Fruit fly (Drosophila melanogaster) whole organism, embryonic: Measurements from ENCODE around the gene ClC-a.

Experiments used
- ATbp ChIP-seq: fragments of 200-800 bp; sonication (Bioruptor generic); optimal IDR thresholded peaks from 2 replicates; lab custom pipeline; 2017; ENCODE audit warnings: missing biosample characterization, mild to moderate bottlenecking, missing genetic modification characterization, missing genetic modification reagents
- B-H2 ChIP-seq: fragments of 200-800 bp; sonication (Bioruptor generic); optimal IDR thresholded peaks from 2 replicates; lab custom pipeline; 2018; ENCODE audit warnings: missing biosample characterization, mild to moderate bottlenecking, missing genetic modification characterization
- CG10979 ChIP-seq: fragments of 200-800 bp; sonication (Bioruptor generic); optimal IDR thresholded peaks from 2 replicates; lab custom pipeline; 2018; ENCODE audit warnings: missing biosample characterization, mild to moderate bottlenecking, missing genetic modification characterization, moderate library complexity
- CG11723 ChIP-seq: fragments of 200-800 bp; sonication (Bioruptor generic); optimal IDR thresholded peaks from 2 replicates; lab custom pipeline; 2017; ENCODE audit warnings: missing biosample characterization, mild to moderate bottlenecking, missing genetic modification characterization
- CG12155 ChIP-seq: fragments of 200-800 bp; sonication (Bioruptor generic); optimal IDR thresholded peaks from 3 replicates; lab custom pipeline; 2016; ENCODE audit warnings: missing biosample characterization, missing genetic modification characterization
- CG13287 ChIP-seq: fragments of 200-800 bp; sonication (Bioruptor generic); IDR thresholded peaks from 2 replicates; pipeline ENCODE4 v1.3.6; 2022; ENCODE audit warnings: missing biosample characterization, missing genetic modification characterization; ENCODE audit not compliant: partially characterized antibody
- CG14441 ChIP-seq: fragments of 200-800 bp; sonication (Bioruptor generic); IDR thresholded peaks from 2 replicates; pipeline ENCODE4 v1.3.6; 2022; ENCODE audit warnings: missing biosample characterization, missing genetic modification characterization
- CG15073 ChIP-seq: fragments of 200-800 bp; sonication (Bioruptor generic); optimal IDR thresholded peaks from 2 replicates; lab custom pipeline; 2016; ENCODE audit warnings: missing biosample characterization, missing genetic modification characterization
- CG15601 ChIP-seq: fragments of 200-800 bp; sonication (Bioruptor generic); optimal IDR thresholded peaks from 3 replicates; lab custom pipeline; 2019; ENCODE audit warnings: missing biosample characterization, mild to moderate bottlenecking, missing genetic modification characterization, moderate library complexity
- CG15696 ChIP-seq: fragments of 200-800 bp; sonication (Bioruptor generic); optimal IDR thresholded peaks from 2 replicates; lab custom pipeline; 2019; ENCODE audit warnings: missing biosample characterization, mild to moderate bottlenecking, missing genetic modification characterization, moderate library complexity
- CG16863 ChIP-seq: fragments of 200-800 bp; sonication (Bioruptor generic); optimal IDR thresholded peaks from 3 replicates; lab custom pipeline; 2016; ENCODE audit warnings: missing biosample characterization, missing genetic modification characterization
- CG18764 ChIP-seq: fragments of 200-800 bp; sonication (Bioruptor generic); optimal IDR thresholded peaks from 3 replicates; lab custom pipeline; 2016; ENCODE audit warnings: missing biosample characterization, missing genetic modification characterization
- CG30431 ChIP-seq: fragments of 200-800 bp; sonication (Bioruptor generic); optimal IDR thresholded peaks from 2 replicates; lab custom pipeline; 2017; ENCODE audit warnings: missing biosample characterization, missing genetic modification characterization
- CG31441 ChIP-seq: fragments of 200-800 bp; sonication (Bioruptor generic); IDR thresholded peaks from 2 replicates; pipeline ENCODE4 v1.3.6; 2022; ENCODE audit warnings: missing biosample characterization, missing genetic modification characterization
- CG3163 ChIP-seq: fragments of 200-800 bp; sonication (Bioruptor generic); optimal IDR thresholded peaks from 3 replicates; lab custom pipeline; 2016; ENCODE audit warnings: missing biosample characterization, missing genetic modification characterization
- CG3838 ChIP-seq: fragments of 200-800 bp; sonication (Bioruptor generic); optimal IDR thresholded peaks from 3 replicates; lab custom pipeline; 2016; ENCODE audit warnings: missing biosample characterization, missing genetic modification characterization
- CG43689 ChIP-seq: fragments of 200-800 bp; sonication (Bioruptor generic); IDR thresholded peaks from 2 replicates; pipeline ENCODE4 v1.3.6; 2022; ENCODE audit warnings: missing biosample characterization, missing genetic modification characterization
- CG4424 ChIP-seq: fragments of 200-800 bp; sonication (Bioruptor generic); optimal IDR thresholded peaks from 3 replicates; lab custom pipeline; 2016; ENCODE audit warnings: missing biosample characterization, missing genetic modification characterization
- CG4707 ChIP-seq: fragments of 200-800 bp; sonication (Bioruptor generic); optimal IDR thresholded peaks from 2 replicates; lab custom pipeline; 2018; ENCODE audit warnings: missing biosample characterization, mild to moderate bottlenecking, missing genetic modification characterization, moderate library complexity
- CG6175 ChIP-seq: fragments of 200-800 bp; sonication (Bioruptor generic); IDR thresholded peaks from 3 replicates; pipeline ENCODE4 v1.3.6; 2022; ENCODE audit warnings: missing biosample characterization, missing genetic modification characterization
- CG7963 ChIP-seq: fragments of 200-800 bp; sonication (Bioruptor generic); IDR thresholded peaks from 3 replicates; pipeline ENCODE4 v1.3.6; 2022; ENCODE audit warnings: missing biosample characterization, missing genetic modification characterization; ENCODE audit not compliant: partially characterized antibody
- CG7987 ChIP-seq: fragments of 200-800 bp; sonication (Bioruptor generic); optimal IDR thresholded peaks from 2 replicates; lab custom pipeline; 2018; ENCODE audit warnings: missing biosample characterization, mild to moderate bottlenecking, missing genetic modification characterization, moderate library complexity
- Dbx ChIP-seq: fragments of 200-800 bp; sonication (Bioruptor generic); IDR thresholded peaks from 3 replicates; pipeline ENCODE4 v1.3.6; 2022; ENCODE audit warnings: missing biosample characterization, missing genetic modification characterization
- Deaf1 ChIP-seq: fragments of 200-800 bp; optimal IDR thresholded peaks from 3 replicates; lab custom pipeline; 2019; ENCODE audit warnings: missing biosample characterization, mild to moderate bottlenecking, missing genetic modification characterization, moderate library complexity
- Dref ChIP-seq: fragments of 200-800 bp; sonication (Bioruptor generic); IDR thresholded peaks from 2 replicates; pipeline ENCODE4 v1.3.6; 2022; ENCODE audit warnings: missing biosample characterization, missing genetic modification characterization
- Drgx ChIP-seq: fragments of 200-800 bp; sonication (Bioruptor generic); IDR thresholded peaks from 2 replicates; pipeline ENCODE4 v1.3.6; 2022; ENCODE audit warnings: missing biosample characterization, missing genetic modification characterization
- HmgZ ChIP-seq: fragments of 200-800 bp; sonication (Bioruptor generic); optimal IDR thresholded peaks from 2 replicates; lab custom pipeline; 2018; ENCODE audit warnings: missing biosample characterization, mild to moderate bottlenecking, missing genetic modification characterization
- Kr ChIP-seq: fragments of 200-800 bp; sonication (Bioruptor generic); optimal IDR thresholded peaks from 2 replicates; lab custom pipeline; 2017; ENCODE audit warnings: missing biosample characterization, mild to moderate bottlenecking, missing genetic modification characterization
- MTF-1 ChIP-seq: fragments of 200-800 bp; sonication (Bioruptor generic); optimal IDR thresholded peaks from 2 replicates; lab custom pipeline; 2018; ENCODE audit warnings: missing biosample characterization, mild to moderate bottlenecking, missing genetic modification characterization, borderline replicate concordance
- Mad ChIP-seq: fragments of 200-800 bp; sonication (Bioruptor generic); optimal IDR thresholded peaks from 2 replicates; lab custom pipeline; 2016; ENCODE audit warnings: missing biosample characterization, missing genetic modification characterization
- PHDP ChIP-seq: fragments of 200-800 bp; sonication (Bioruptor generic); optimal IDR thresholded peaks from 3 replicates; lab custom pipeline; 2018; ENCODE audit warnings: missing biosample characterization, mild to moderate bottlenecking, missing genetic modification characterization, moderate library complexity
- Poxn ChIP-seq: fragments of 200-800 bp; sonication (Bioruptor generic); IDR thresholded peaks from 2 replicates; pipeline ENCODE4 v1.3.6; 2022; ENCODE audit warnings: missing biosample characterization, missing genetic modification characterization
- Sox100B ChIP-seq: fragments of 200-800 bp; sonication (Bioruptor generic); optimal IDR thresholded peaks from 3 replicates; lab custom pipeline; 2018; ENCODE audit warnings: missing biosample characterization, mild to moderate bottlenecking, missing genetic modification characterization
- aop ChIP-seq: fragments of 200-800 bp; sonication (Bioruptor generic); IDR thresholded peaks from 2 replicates; pipeline ENCODE4 v1.3.6; 2022; ENCODE audit warnings: missing biosample characterization, missing genetic modification characterization
- ase ChIP-seq: fragments of 200-800 bp; sonication (Bioruptor generic); IDR thresholded peaks from 3 replicates; pipeline ENCODE4 v1.3.6; 2022; ENCODE audit warnings: missing biosample characterization, missing genetic modification characterization
- ato ChIP-seq: fragments of 200-800 bp; sonication (Bioruptor generic); IDR thresholded peaks from 2 replicates; pipeline ENCODE4 v1.3.6; 2022; ENCODE audit warnings: missing biosample characterization, missing genetic modification characterization; ENCODE audit not compliant: partially characterized antibody
- az2 ChIP-seq: fragments of 200-800 bp; sonication (Bioruptor generic); optimal IDR thresholded peaks from 3 replicates; lab custom pipeline; 2016; ENCODE audit warnings: missing biosample characterization, missing genetic modification characterization
- bsh ChIP-seq, 2 experiments: fragments of 200-800 bp; sonication (Bioruptor generic); optimal IDR thresholded peaks; 2 replicates each; lab custom pipeline; 2017 to 2018; ENCODE audit warnings: mild to moderate bottlenecking in 2 of 2, missing biosample characterization in 2 of 2, missing genetic modification characterization in 2 of 2, moderate library complexity in 1 of 2
- cwo ChIP-seq: fragments of 200-800 bp; sonication (Bioruptor generic); optimal IDR thresholded peaks from 3 replicates; lab custom pipeline; 2017; ENCODE audit warnings: missing biosample characterization, missing genetic modification characterization, mild to moderate bottlenecking, moderate library complexity, missing genetic modification reagents
- en ChIP-seq: fragments of 200-800 bp; sonication (Bioruptor generic); optimal IDR thresholded peaks from 2 replicates; lab custom pipeline; 2016; ENCODE audit warnings: missing biosample characterization, missing genetic modification characterization
- fd96Cb ChIP-seq: fragments of 200-800 bp; sonication (Bioruptor generic); optimal IDR thresholded peaks from 2 replicates; lab custom pipeline; 2018; ENCODE audit warnings: missing biosample characterization, mild to moderate bottlenecking, missing genetic modification characterization, moderate library complexity
- fu2 ChIP-seq: fragments of 200-800 bp; sonication (Bioruptor generic); optimal IDR thresholded peaks from 2 replicates; lab custom pipeline; 2016; ENCODE audit warnings: missing biosample characterization, missing genetic modification characterization
- grn ChIP-seq: fragments of 200-800 bp; sonication (Bioruptor generic); optimal IDR thresholded peaks from 3 replicates; lab custom pipeline; 2017; ENCODE audit warnings: missing biosample characterization, missing genetic modification characterization
- gt ChIP-seq: fragments of 200-800 bp; sonication (Bioruptor generic); IDR thresholded peaks from 2 replicates; pipeline ENCODE4 v1.3.6; 2022; ENCODE audit warnings: missing biosample characterization, missing genetic modification characterization
- insv ChIP-seq, 2 experiments: fragments of 200-800 bp; sonication (Bioruptor generic); optimal IDR thresholded peaks; 3 replicates each; lab custom pipeline; 2016 to 2018; ENCODE audit warnings: missing biosample characterization in 2 of 2, missing genetic modification characterization in 2 of 2
- jumu ChIP-seq: fragments of 200-800 bp; sonication (Bioruptor generic); optimal IDR thresholded peaks from 3 replicates; lab custom pipeline; 2016; ENCODE audit warnings: missing biosample characterization, missing genetic modification characterization
- lmd ChIP-seq: fragments of 200-800 bp; sonication (Bioruptor generic); IDR thresholded peaks from 2 replicates; pipeline ENCODE4 v1.3.6; 2022; ENCODE audit warnings: missing biosample characterization, missing genetic modification characterization
- row ChIP-seq: fragments of 200-800 bp; sonication (Bioruptor generic); IDR thresholded peaks from 3 replicates; pipeline ENCODE4 v1.3.6; 2022; ENCODE audit warnings: missing biosample characterization, missing genetic modification characterization
- tgo ChIP-seq: fragments of 200-800 bp; sonication (Bioruptor generic); IDR thresholded peaks from 3 replicates; pipeline ENCODE4 v1.3.6; 2022; ENCODE audit warnings: missing biosample characterization, missing genetic modification characterization
- usp ChIP-seq: fragments of >200 bp; optimal IDR thresholded peaks from 2 replicates; lab custom pipeline; 2017; ENCODE audit warnings: missing biosample characterization, missing genetic modification characterization
- vvl ChIP-seq: fragments of 200-800 bp; sonication (Bioruptor generic); IDR thresholded peaks from 2 replicates; pipeline ENCODE4 v1.3.6; 2022; ENCODE audit warnings: missing biosample characterization, missing genetic modification characterization

Gene ClC-a

DNA sequence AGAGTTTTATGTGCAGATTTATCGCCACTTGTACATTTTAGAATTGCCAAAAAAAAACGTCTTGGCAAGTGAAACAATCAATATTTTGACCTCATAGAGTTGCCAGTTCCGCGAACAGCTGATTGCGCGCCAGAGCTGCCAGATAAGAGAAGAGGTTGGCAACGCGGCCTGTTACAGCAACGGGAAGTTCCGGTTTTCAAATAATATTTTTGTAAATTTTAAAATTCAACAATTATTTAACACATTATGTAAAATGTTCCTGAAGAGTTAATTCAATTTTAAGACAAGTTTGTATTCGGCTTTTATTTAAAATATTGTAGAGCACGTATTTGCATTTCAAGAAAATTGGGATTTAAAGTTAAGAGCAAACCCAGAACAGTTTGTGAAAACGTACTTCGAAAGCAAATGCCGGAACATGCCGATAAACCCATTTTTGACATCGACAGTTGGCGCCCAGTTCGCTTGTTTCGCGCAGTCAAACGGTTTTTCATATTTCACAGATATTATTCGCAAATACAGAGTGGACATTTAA, 26.2 kb downstream of the ClC-a start, which contains the start of the genes prd1 and HisCl1 (continued):
- TF ChIP-seq en (GFP tag; lab: Kevin White, UChicago) (peak; percentile 37), bsh (GFP tag; optimal IDR thresholded peaks at IDR 0.05; lab: Kevin White, UChicago) (no peak), Dbx (GFP tag; lab: Robert Waterston, UW) (peak; percentile 66), Mad (GFP tag; lab: Kevin White, UChicago) (peak; percentile 56), CG7987 (GFP tag; lab: Kevin White, UChicago) (peak; percentile 70), jumu (GFP tag; lab: Kevin White, UChicago) (peak; percentile 37), tgo (GFP tag; lab: Robert Waterston, UW) (peak; percentile 53; the same call in 2 of the 3 replicates), CG15696 (peak; percentile 48), PHDP (tag; lab: Kevin White, UChicago) (no peak), aop (peak; percentile 56; the same call in 1 of the 2 replicates), CG16863 (GFP tag; lab: Kevin White, UChicago) (no peak), vvl (peak; percentile 73), MTF-1 (GFP tag; lab: Kevin White, UChicago) (peak; percentile 54), Deaf1 (tag; lab: Kevin White, UChicago) (no peak), CG30431 (peak; percentile 35), row (peak; percentile 94), Sox100B (GFP tag; lab: Kevin White, UChicago) (no peak), CG10979 (tag; lab: Kevin White, UChicago) (peak; percentile 62), fu2 (GFP tag; lab: Kevin White, UChicago) (peak; percentile 50), ATbp (peak; percentile 39), CG11723 (GFP tag; lab: Kevin White, UChicago) (no peak), CG14441 (GFP tag; lab: Robert Waterston, UW) (peak; percentile 69), CG7963 (GFP tag; lab: Robert Waterston, UW) (no peak), CG43689 (GFP tag; lab: Robert Waterston, UW) (no peak), CG13287 (peak; percentile 38; the same call in 1 of the 2 replicates), CG31441 (no peak), Dref (peak; percentile 49), CG3163 (GFP tag; lab: Kevin White, UChicago) (no peak), insv (GFP tag; optimal IDR thresholded peaks at IDR 0.05; lab: Kevin White, UChicago) (peak in 1 of 2 experiments; percentile 35), ase (GFP tag; lab: Robert Waterston, UW) (no peak), CG3838 (GFP tag; lab: Kevin White, UChicago) (no peak), lmd (GFP tag; lab: Robert Waterston, UW) (peak; percentile 67), CG18764 (GFP tag; lab: Kevin White, UChicago) (peak; percentile 9), CG15073 (no peak), fd96Cb (tag; lab: Kevin White, UChicago) (peak; percentile 70), CG15601 (peak; percentile 72), Drgx (GFP tag; lab: Robert Waterston, UW) (no peak; the same call in 1 of the 2 replicates), HmgZ (tag; lab: Kevin White, UChicago) (peak; percentile 69), ato (GFP tag; lab: Robert Waterston, UW) (no peak), usp (GFP tag; lab: Kevin White, UChicago) (no peak), Kr (GFP tag; lab: Kevin White, UChicago) (no peak), Poxn (GFP tag; lab: Robert Waterston, UW) (no peak), grn (no peak), cwo (GFP tag; lab: Kevin White, UChicago) (no peak), B-H2 (peak; percentile 68), gt (GFP tag; lab: Robert Waterston, UW) (no peak), CG4424 (peak; percentile 55), az2 (peak; percentile 64), CG6175 (GFP tag; lab: Robert Waterston, UW) (no peak), CG4707 (peak; percentile 4), CG12155 (peak; percentile 62)
